Worm (Caenorhabditis elegans) whole organism, early embryonic: ENCODE measurements around the gene C28A5.2.

ENCODE experiments used
- F13C5.2 ChIP-seq: sonication (generic microtip); optimal IDR thresholded peaks from 2 replicates; lab custom pipeline; 2017; ENCODE audit warnings: mild to moderate bottlenecking, missing genetic modification characterization, inconsistent platforms, missing compliant biosample characterization
- aly-1 ChIP-seq: sonication (generic microtip); optimal IDR thresholded peaks from 2 replicates; lab custom pipeline; 2016; ENCODE audit warnings: missing genetic modification characterization, missing compliant biosample characterization
- ama-1 ChIP-seq: fragments of 150-350 bp; optimal IDR thresholded peaks from 2 replicates; lab custom pipeline; 2014
- ets-7 ChIP-seq: sonication (generic microtip); optimal IDR thresholded peaks from 2 replicates; lab custom pipeline; 2016; ENCODE audit warnings: missing genotype, missing genetic modification characterization, missing compliant biosample characterization
- hmbx-1 ChIP-seq: sonication (generic microtip); optimal IDR thresholded peaks from 2 replicates; lab custom pipeline; 2016; ENCODE audit warnings: mild to moderate bottlenecking, missing genetic modification characterization, missing compliant biosample characterization

- no peak for TF ChIP-seq F13C5.2
- TF ChIP-seq ama-1 (lab: Kevin White, UChicago), result no peak
- no peak for TF ChIP-seq ets-7 (tag; lab: Kevin White, UChicago)
- no peak for TF ChIP-seq aly-1 (tag; lab: Kevin White, UChicago)
- TF ChIP-seq hmbx-1, result no peak
Observed at ce11 chrIII:4397115-4397514, 42.2 kb downstream of the C28A5.2 start, which contains the start of gene R07E5.5.
